Worm (Caenorhabditis elegans): Measurements from ENCODE around the gene unc-58.
A peak's percentile ranks its signal among the peaks of the same experiment; 100 is the strongest.

unc-58 gene

ce11 chrX:10146592-10146991 lies 13.6 kb upstream of the unc-58 start, which contains the start of gene unc-115 (continued):
- TF ChIP-seq nhr-20 (tag; optimal IDR thresholded peaks at IDR 0.05) (peak; percentile 85), mep-1 (tag; optimal IDR thresholded peaks at IDR 0.05) (peak; percentile 39), zip-4 (GFP tag; optimal IDR thresholded peaks at IDR 0.05) (peak; percentile 6), rnt-1 (tag; optimal IDR thresholded peaks at IDR 0.05) (peak; percentile 82), nhr-47 (tag; optimal IDR thresholded peaks at IDR 0.05) (peak; percentile 87), lin-35 (GFP tag; optimal IDR thresholded peaks at IDR 0.05) (peak; percentile 56 to 64), xbp-1 (tag; optimal IDR thresholded peaks at IDR 0.05) (peak; percentile 86), blmp-1 (tag; optimal IDR thresholded peaks at IDR 0.05) (peak; percentile 82), C04F5.9 (tag; optimal IDR thresholded peaks at IDR 0.05) (no peak), C16A3.4 (tag; optimal IDR thresholded peaks at IDR 0.05) (peak; percentile 35), irx-1 (tag; optimal IDR thresholded peaks at IDR 0.05) (peak; percentile 59), lin-15B (tag; optimal IDR thresholded peaks at IDR 0.05) (no peak), ceh-88 (GFP tag; IDR thresholded peaks at IDR 0.05) (no peak; the same call in 1 of the 2 replicates), tlp-1 (tag; optimal IDR thresholded peaks at IDR 0.05) (no peak), nhr-11 (tag; optimal IDR thresholded peaks at IDR 0.05) (no peak), elt-2 (tag; optimal IDR thresholded peaks at IDR 0.05) (peak; percentile 29), jun-1 (tag; optimal IDR thresholded peaks at IDR 0.05) (peak; percentile 65), nhr-76 (tag; optimal IDR thresholded peaks at IDR 0.05) (no peak), hlh-17 (GFP tag; optimal IDR thresholded peaks at IDR 0.05; ENCODE audit: borderline replicate concordance) (no peak), aly-2 (tag; optimal IDR thresholded peaks at IDR 0.05) (peak; percentile 11), nhr-90 (tag; optimal IDR thresholded peaks at IDR 0.05; ENCODE audit: poor library complexity) (peak; percentile 70), unc-86 (tag; optimal IDR thresholded peaks at IDR 0.05) (peak; percentile 88), nhr-19 (GFP tag; conservative IDR thresholded peaks at IDR 0.05) (peak; percentile 77), efl-1 (optimal IDR thresholded peaks at IDR 0.05) (peak; percentile 44 to 51), efl-1 (GFP tag; optimal IDR thresholded peaks at IDR 0.05 in 1 of 2) (peak in 1 of 2 experiments; percentile 94), grh-1 (GFP tag; IDR thresholded peaks at IDR 0.05) (peak; percentile 53), ceh-90 (tag; optimal IDR thresholded peaks at IDR 0.05) (no peak), unc-130 (tag; optimal IDR thresholded peaks at IDR 0.05) (peak; percentile 76), fkh-10 (GFP tag; optimal IDR thresholded peaks at IDR 0.05) (peak; percentile 76), lir-3 (tag; optimal IDR thresholded peaks at IDR 0.05; ENCODE audit: poor library complexity) (peak; percentile 33), hpl-2 (GFP tag; optimal IDR thresholded peaks at IDR 0.05) (no peak), fkh-4 (tag; optimal IDR thresholded peaks at IDR 0.05; ENCODE audit: borderline replicate concordance) (no peak), tbx-2 (tag; optimal IDR thresholded peaks at IDR 0.05) (peak; percentile 86), ceh-8 (GFP tag; optimal IDR thresholded peaks at IDR 0.05) (peak; percentile 36), ama-1 (optimal IDR thresholded peaks at IDR 0.05) (no peak), ztf-4 (tag; optimal IDR thresholded peaks at IDR 0.05) (peak; percentile 73), efl-3 (GFP tag; optimal IDR thresholded peaks at IDR 0.05) (no peak), nhr-71 (tag; optimal IDR thresholded peaks at IDR 0.05) (peak; percentile 91), ztf-11 (tag; optimal IDR thresholded peaks at IDR 0.05) (peak in 1 of 2 experiments; percentile 66)

ce11 chrX:10145011-10145410 lies 12.0 kb upstream of the unc-58 start:
- TF ChIP-seq lin-13 (GFP tag; optimal IDR thresholded peaks at IDR 0.05) (no peak), nhr-19 (GFP tag; conservative IDR thresholded peaks at IDR 0.05) (peak; percentile 74), nhr-47 (tag; optimal IDR thresholded peaks at IDR 0.05) (peak; percentile 81), ceh-82 (tag; optimal IDR thresholded peaks at IDR 0.05) (peak in 2 of 3 experiments; percentile 22 to 35), aha-1 (tag; optimal IDR thresholded peaks at IDR 0.05) (no peak), unc-30 (tag; optimal IDR thresholded peaks at IDR 0.05) (no peak), fkh-4 (tag; optimal IDR thresholded peaks at IDR 0.05; ENCODE audit: borderline replicate concordance) (no peak), nhr-85 (tag) (peak; percentile 72), mab-9 (GFP tag; IDR thresholded peaks at IDR 0.05) (no peak), grh-1 (GFP tag; IDR thresholded peaks at IDR 0.05) (no peak), unc-98 (GFP tag; IDR thresholded peaks at IDR 0.05) (0 out of 2 replicates have a peak, but pooled peaks have one; percentile 18), C04F5.9 (tag; optimal IDR thresholded peaks at IDR 0.05) (no peak), dpl-1 (GFP tag; optimal IDR thresholded peaks at IDR 0.05) (no peak), snpc-4 (tag; optimal IDR thresholded peaks at IDR 0.05) (no peak), nhr-77 (tag; optimal IDR thresholded peaks at IDR 0.05) (peak; percentile 34), nhr-237 (tag; optimal IDR thresholded peaks at IDR 0.05) (no peak), zag-1 (tag; optimal IDR thresholded peaks at IDR 0.05) (no peak), lir-3 (tag; optimal IDR thresholded peaks at IDR 0.05; ENCODE audit: poor library complexity) (peak; percentile 49), swsn-7 (tag; optimal IDR thresholded peaks at IDR 0.05) (peak; percentile 66), ets-5 (GFP tag; IDR thresholded peaks at IDR 0.05) (no peak), dsc-1 (tag; optimal IDR thresholded peaks at IDR 0.05) (peak; percentile 75)

All from whole organism, L1 larva.